Worm (Caenorhabditis elegans) whole organism, L1 larva: Measurements from ENCODE around the gene math-31.

Source experiments
- C04F5.9 ChIP-seq: sonication (generic microtip); optimal IDR thresholded peaks from 2 replicates; lab custom pipeline; 2016; ENCODE audit warnings: missing genetic modification characterization, missing compliant biosample characterization
- C34B4.2 ChIP-seq: sonication (generic microtip); optimal IDR thresholded peaks from 2 replicates; lab custom pipeline; 2017; ENCODE audit warnings: mild to moderate bottlenecking, missing genetic modification characterization, missing compliant biosample characterization
- aha-1 ChIP-seq: fragments of 150-350 bp; optimal IDR thresholded peaks from 2 replicates; lab custom pipeline; 2014; ENCODE audit warnings: missing biosample characterization, missing genetic modification characterization
- ceh-8 ChIP-seq: fragments of 200-800 bp; sonication (Bioruptor generic); optimal IDR thresholded peaks from 2 replicates; lab custom pipeline; 2018; ENCODE audit warnings: mild to moderate bottlenecking, missing genetic modification characterization, moderate library complexity, missing compliant biosample characterization
- ceh-88 ChIP-seq: fragments of 200-800 bp; sonication (Bioruptor generic); IDR thresholded peaks from 2 replicates; pipeline ENCODE4 v1.3.6; 2022; ENCODE audit warnings: missing genetic modification characterization, missing compliant biosample characterization
- ces-1 ChIP-seq: fragments of 150-350 bp; optimal IDR thresholded peaks from 2 replicates; lab custom pipeline; 2014; ENCODE audit warnings: missing biosample characterization, missing genetic modification reagents, missing genetic modification characterization
- dpl-1 ChIP-seq, 3 experiments: fragments of 150-350 bp in 2 of 3; sonication (generic microtip) in 1 of 3; optimal IDR thresholded peaks; 2 replicates each; lab custom pipeline; 2014 to 2017; ENCODE audit warnings: missing biosample characterization in 3 of 3, missing genetic modification characterization in 3 of 3, missing genetic modification reagents in 3 of 3
- dsc-1 ChIP-seq: sonication (generic microtip); optimal IDR thresholded peaks from 2 replicates; lab custom pipeline; 2016; ENCODE audit warnings: mild to moderate bottlenecking, missing genetic modification characterization, missing compliant biosample characterization
- efl-1 ChIP-seq, 4 experiments: fragments of 150-350 bp; optimal IDR thresholded peaks in 3 of 4; peaks in 1 of 4; 1 replicate in 1 of 4; 2 replicates in 3 of 4; lab custom pipeline; 2014; ENCODE audit warnings: missing biosample characterization in 2 of 4, missing genetic modification characterization in 2 of 4, missing genetic modification reagents in 2 of 4
- elt-3 ChIP-seq, 6 experiments: fragments of 150-350 bp in 1 of 6; sonication (generic microtip); optimal IDR thresholded peaks; 2 replicates each; lab custom pipeline; 2017 to 2018; ENCODE audit warnings: missing biosample characterization in 6 of 6, missing genetic modification characterization in 6 of 6, inconsistent platforms in 1 of 6
- ets-5 ChIP-seq: fragments of 200-800 bp; sonication (Bioruptor generic); IDR thresholded peaks from 2 replicates; pipeline ENCODE4 v1.3.6; 2022; ENCODE audit warnings: missing genetic modification characterization, missing compliant biosample characterization
- fkh-4 ChIP-seq: sonication (generic microtip); optimal IDR thresholded peaks from 2 replicates; lab custom pipeline; 2016; ENCODE audit warnings: missing compliant biosample characterization, missing genetic modification characterization, borderline replicate concordance
- hlh-17 ChIP-seq: fragments of 200-800 bp; sonication (Bioruptor generic); optimal IDR thresholded peaks from 2 replicates; lab custom pipeline; 2018; ENCODE audit warnings: missing genetic modification characterization, mild to moderate bottlenecking, missing compliant biosample characterization, moderate library complexity, borderline replicate concordance
- hpl-2 ChIP-seq: fragments of 150-350 bp; optimal IDR thresholded peaks from 2 replicates; lab custom pipeline; 2014; ENCODE audit warnings: missing biosample characterization, missing genetic modification reagents, missing genetic modification characterization
- lin-14 ChIP-seq: fragments of 200-800 bp; sonication (Bioruptor generic); optimal IDR thresholded peaks from 2 replicates; lab custom pipeline; 2018; ENCODE audit warnings: mild to moderate bottlenecking, missing genetic modification characterization, moderate library complexity, missing compliant biosample characterization
- lin-35 ChIP-seq, 2 experiments: fragments of 150-350 bp; optimal IDR thresholded peaks; 2 replicates each; lab custom pipeline; 2014; ENCODE audit warnings: missing biosample characterization in 2 of 2, missing genetic modification characterization in 2 of 2, missing genetic modification reagents in 2 of 2
- lsy-2 ChIP-seq, 2 experiments: fragments of 150-350 bp; optimal IDR thresholded peaks; 2 replicates each; lab custom pipeline; 2014; ENCODE audit warnings: missing biosample characterization in 2 of 2, missing genetic modification characterization in 2 of 2
- mep-1 ChIP-seq: fragments of 150-350 bp; optimal IDR thresholded peaks from 2 replicates; lab custom pipeline; 2014; ENCODE audit warnings: missing biosample characterization, missing genetic modification characterization
- nhr-12 ChIP-seq: sonication (generic microtip); optimal IDR thresholded peaks from 2 replicates; lab custom pipeline; 2017; ENCODE audit warnings: missing biosample characterization, missing genetic modification characterization
- nhr-19 ChIP-seq: fragments of 200-800 bp; sonication (Bioruptor generic); conservative IDR thresholded peaks from 2 replicates; pipeline ENCODE4 v1.3.6; 2022; ENCODE audit warnings: missing genetic modification characterization, missing compliant biosample characterization
- nhr-28 ChIP-seq: fragments of 150-350 bp; optimal IDR thresholded peaks from 2 replicates; lab custom pipeline; 2014; ENCODE audit warnings: missing biosample characterization, missing genetic modification characterization
- nhr-47 ChIP-seq: sonication (generic microtip); optimal IDR thresholded peaks from 2 replicates; lab custom pipeline; 2016; ENCODE audit warnings: mild to moderate bottlenecking, missing genetic modification characterization, moderate library complexity, missing compliant biosample characterization
- nhr-71 ChIP-seq: sonication (generic microtip); optimal IDR thresholded peaks from 2 replicates; lab custom pipeline; 2016; ENCODE audit warnings: mild to moderate bottlenecking, missing genetic modification characterization, moderate library complexity, missing compliant biosample characterization
- nhr-77 ChIP-seq: fragments of 150-350 bp; optimal IDR thresholded peaks from 2 replicates; lab custom pipeline; 2014; ENCODE audit warnings: missing biosample characterization, missing genetic modification characterization
- pax-3 ChIP-seq: fragments of 200-800 bp; sonication (Bioruptor generic); optimal IDR thresholded peaks from 2 replicates; lab custom pipeline; 2018; ENCODE audit warnings: mild to moderate bottlenecking, missing genetic modification characterization, moderate library complexity, missing compliant biosample characterization
- rnt-1 ChIP-seq: sonication (generic microtip); optimal IDR thresholded peaks from 2 replicates; lab custom pipeline; 2016; ENCODE audit warnings: mild to moderate bottlenecking, missing genetic modification characterization, moderate library complexity, missing compliant biosample characterization
- snpc-4 ChIP-seq: fragments of 150-350 bp; optimal IDR thresholded peaks from 2 replicates; lab custom pipeline; 2014; ENCODE audit warnings: missing biosample characterization, missing genetic modification characterization
- snu-23 ChIP-seq: sonication (generic microtip); optimal IDR thresholded peaks from 2 replicates; lab custom pipeline; 2016; ENCODE audit warnings: missing genetic modification characterization, missing compliant biosample characterization
- sptf-1 ChIP-seq: fragments of 150-350 bp; optimal IDR thresholded peaks from 2 replicates; lab custom pipeline; 2014; ENCODE audit warnings: missing biosample characterization, missing genetic modification characterization
- tlp-1 ChIP-seq: fragments of 150-350 bp; optimal IDR thresholded peaks from 2 replicates; lab custom pipeline; 2014; ENCODE audit warnings: missing biosample characterization, missing genetic modification characterization
- zip-4 ChIP-seq: fragments of 200-800 bp; sonication (Bioruptor generic); optimal IDR thresholded peaks from 2 replicates; lab custom pipeline; 2018; ENCODE audit warnings: mild to moderate bottlenecking, missing genetic modification characterization, moderate library complexity, missing compliant biosample characterization
- ztf-11 ChIP-seq, 2 experiments: sonication (generic microtip); optimal IDR thresholded peaks; 2 replicates each; lab custom pipeline; 2016 to 2017; ENCODE audit warnings: missing genetic modification characterization in 2 of 2, missing biosample characterization in 1 of 2, missing compliant biosample characterization in 1 of 2
- ztf-4 ChIP-seq: fragments of 150-350 bp; optimal IDR thresholded peaks from 2 replicates; lab custom pipeline; 2014; ENCODE audit warnings: missing biosample characterization, missing genetic modification characterization

Gene math-31

ce11 chrII:1928578-1928977 lies 15.9 kb upstream of the math-31 start:
- peak in 1 of 2 experiments; percentile 52 for TF ChIP-seq efl-1 (optimal IDR thresholded peaks at IDR 0.05; lab: Kevin White, UChicago)
- TF ChIP-seq efl-1 (GFP tag; optimal IDR thresholded peaks at IDR 0.05 in 1 of 2; lab: Kevin White, UChicago): peak; percentile 60 to 94
- no peak for TF ChIP-seq C04F5.9 (tag; lab: Kevin White, UChicago)
- TF ChIP-seq elt-3 (tag; optimal IDR thresholded peaks at IDR 0.05; lab: Kevin White, UChicago): no peak
- TF ChIP-seq nhr-77 (tag; lab: Kevin White, UChicago): no peak
- TF ChIP-seq dpl-1 (GFP tag; optimal IDR thresholded peaks at IDR 0.05; lab: Kevin White, UChicago): peak; percentile 20 to 54 (median 53)
- TF ChIP-seq lin-35 (GFP tag; optimal IDR thresholded peaks at IDR 0.05; lab: Kevin White, UChicago): peak; percentile 5 to 56

ce11 chrII:1926162-1926561 lies 13.5 kb upstream of the math-31 start, which contains the start of gene F52C6.2:
F52C6.2 (plus strand) TSS chrII:1926462.
- TF ChIP-seq ztf-4 (tag; lab: Kevin White, UChicago) (no peak), hpl-2 (no peak), pax-3 (tag; lab: Kevin White, UChicago) (no peak), aha-1 (tag; lab: Kevin White, UChicago) (no peak), zip-4 (GFP tag; lab: Kevin White, UChicago) (no peak), dsc-1 (tag; lab: Kevin White, UChicago) (no peak), nhr-19 (no peak), lsy-2 (tag; optimal IDR thresholded peaks at IDR 0.05; lab: Kevin White, UChicago) (no peak), sptf-1 (tag; lab: Kevin White, UChicago) (no peak), fkh-4 (tag; lab: Kevin White, UChicago) (no peak)
- TF ChIP-seq, all 84 proteins: peak for 0

ce11 chrII:1924459-1924858 lies 11.8 kb upstream of the math-31 start, which contains the start of gene F52C6.3:
F52C6.3 (plus strand) TSS chrII:1924759.
- no peak for TF ChIP-seq nhr-28 (tag; lab: Kevin White, UChicago)
- TF ChIP-seq hlh-17 (GFP tag; lab: Kevin White, UChicago): no peak
- TF ChIP-seq nhr-47 (tag; lab: Kevin White, UChicago): no peak
- no peak for TF ChIP-seq ceh-88 (GFP tag; lab: Robert Waterston, UW)
- TF ChIP-seq nhr-71 (tag; lab: Kevin White, UChicago): no peak
- TF ChIP-seq C34B4.2 (tag; lab: Kevin White, UChicago): no peak
- TF ChIP-seq rnt-1 (tag; lab: Kevin White, UChicago): no peak
- TF ChIP-seq ces-1 (GFP tag; lab: Kevin White, UChicago): no peak
- no peak for TF ChIP-seq nhr-12 (tag; lab: Kevin White, UChicago)
- no peak for TF ChIP-seq sptf-1 (tag; lab: Kevin White, UChicago)
- no peak for TF ChIP-seq tlp-1
- TF ChIP-seq snpc-4 (tag; lab: Kevin White, UChicago): no peak
- no peak for TF ChIP-seq ceh-8 (GFP tag; lab: Kevin White, UChicago)
- TF ChIP-seq snu-23 (GFP tag; lab: Kevin White, UChicago): no peak
- TF ChIP-seq dsc-1 (tag; lab: Kevin White, UChicago): no peak
- no peak for TF ChIP-seq ztf-11 (tag; optimal IDR thresholded peaks at IDR 0.05; lab: Kevin White, UChicago)
- no peak for TF ChIP-seq C04F5.9 (tag; lab: Kevin White, UChicago)
- TF ChIP-seq lin-14: no peak
- no peak for TF ChIP-seq mep-1

- TF ChIP-seq efl-1 (optimal IDR thresholded peaks at IDR 0.05; lab: Kevin White, UChicago): no peak
- no peak for TF ChIP-seq efl-1 (GFP tag; optimal IDR thresholded peaks at IDR 0.05 in 1 of 2; lab: Kevin White, UChicago)
- TF ChIP-seq ets-5 (GFP tag; lab: Robert Waterston, UW): no peak
- TF ChIP-seq, all 84 proteins: peak for 0
These were observed 10.1 kb upstream of the math-31 start, which contains the start of the genes bath-2 and F52C6.4 for ce11 chrII:1922665-1923187. bath-2 (minus strand) TSS chrII:1922765. F52C6.4 (plus strand) TSS chrII:1923137.
